Worm (Caenorhabditis elegans): Measurements from ENCODE around the gene F54C9.7.

The F54C9.7 gene

ce11 chrII:8616155-8616554, 43.0 kb downstream of the F54C9.7 start:
- TF ChIP-seq eor-1 (tag; optimal IDR thresholded peaks at IDR 0.05) (no peak), nhr-67 (tag; optimal IDR thresholded peaks at IDR 0.05) (no peak), skn-1 (tag; optimal IDR thresholded peaks at IDR 0.05) (no peak), hmg-11 (tag; optimal IDR thresholded peaks at IDR 0.05) (no peak)

ce11 chrII:8617516-8617915, 44.4 kb downstream of the F54C9.7 start, which contains the start of gene chhy-1:
Gene chhy-1 (minus strand): TSS chrII:8617616.
- TF ChIP-seq elt-1 (tag; optimal IDR thresholded peaks at IDR 0.05) (no peak), lin-39 (tag; optimal IDR thresholded peaks at IDR 0.05) (no peak), nhr-25 (tag; optimal IDR thresholded peaks at IDR 0.05) (no peak), nhr-67 (tag; optimal IDR thresholded peaks at IDR 0.05) (no peak), ztf-4 (tag; optimal IDR thresholded peaks at IDR 0.05) (no peak), skn-1 (tag; optimal IDR thresholded peaks at IDR 0.05) (no peak), unc-62 (GFP tag; optimal IDR thresholded peaks at IDR 0.05) (no peak), unc-39 (tag; optimal IDR thresholded peaks at IDR 0.05) (no peak)

- TF ChIP-seq fkh-10 (GFP tag; optimal IDR thresholded peaks at IDR 0.05) (no peak), mml-1 (tag; optimal IDR thresholded peaks at IDR 0.05) (no peak), mdl-1 (tag; optimal IDR thresholded peaks at IDR 0.05) (no peak), fos-1 (tag; optimal IDR thresholded peaks at IDR 0.05) (no peak), egl-5 (tag; optimal IDR thresholded peaks at IDR 0.05) (no peak), pha-4 (tag; optimal IDR thresholded peaks at IDR 0.05) (peak; percentile 10)
Measured at ce11 chrII:8621883-8622282, 48.7 kb downstream of the F54C9.7 start, which contains the start of gene T22C8.3. Gene T22C8.3 (minus strand): TSS chrII:8621983.

ce11 chrII:8623396-8623795, 50.3 kb downstream of the F54C9.7 start, which contains the start of gene T22C8.4:
Gene T22C8.4 (minus strand): TSS chrII:8623496.
- no peak for TF ChIP-seq ztf-11 (tag; optimal IDR thresholded peaks at IDR 0.05)
- TF ChIP-seq elt-2 (tag; optimal IDR thresholded peaks at IDR 0.05) = no peak
- no peak for TF ChIP-seq nhr-67 (tag; optimal IDR thresholded peaks at IDR 0.05)
- no peak for TF ChIP-seq nhr-23 (tag; optimal IDR thresholded peaks at IDR 0.05)
- no peak for TF ChIP-seq ZK546.5 (tag; optimal IDR thresholded peaks at IDR 0.05)
- no peak for TF ChIP-seq nhr-11 (tag; optimal IDR thresholded peaks at IDR 0.05)
- no peak for TF ChIP-seq ceh-28 (tag; optimal IDR thresholded peaks at IDR 0.05)
- TF ChIP-seq lin-39 (tag; optimal IDR thresholded peaks at IDR 0.05) = no peak
- no peak for TF ChIP-seq R02D3.7 (tag; optimal IDR thresholded peaks at IDR 0.05)
- no peak for TF ChIP-seq nhr-237 (tag; optimal IDR thresholded peaks at IDR 0.05)
- no peak for TF ChIP-seq jun-1 (tag; optimal IDR thresholded peaks at IDR 0.05)

Data from whole organism, L3 larva.